Fruit fly (Drosophila melanogaster) S2 (cell line): ENCODE results near the gene CG4789.

Source experiments
- CG8478 ChIP-seq: fragments of >200 bp; optimal IDR thresholded peaks from 2 replicates; lab custom pipeline; 2018
- CTCF ChIP-seq, 2 experiments: fragments of >200 bp; optimal IDR thresholded peaks; 2 replicates each; lab custom pipeline; 2018

- TF ChIP-seq CTCF (optimal IDR thresholded peaks at IDR 0.05; lab: Kevin White, UChicago) (no peak), CG8478 (lab: Kevin White, UChicago) (no peak)
Measured at dm6 chrX:16775083-16775482, 25.6 kb upstream of the CG4789 start.
